Worm (Caenorhabditis elegans): ENCODE measurements around the gene ril-2.

DNA sequence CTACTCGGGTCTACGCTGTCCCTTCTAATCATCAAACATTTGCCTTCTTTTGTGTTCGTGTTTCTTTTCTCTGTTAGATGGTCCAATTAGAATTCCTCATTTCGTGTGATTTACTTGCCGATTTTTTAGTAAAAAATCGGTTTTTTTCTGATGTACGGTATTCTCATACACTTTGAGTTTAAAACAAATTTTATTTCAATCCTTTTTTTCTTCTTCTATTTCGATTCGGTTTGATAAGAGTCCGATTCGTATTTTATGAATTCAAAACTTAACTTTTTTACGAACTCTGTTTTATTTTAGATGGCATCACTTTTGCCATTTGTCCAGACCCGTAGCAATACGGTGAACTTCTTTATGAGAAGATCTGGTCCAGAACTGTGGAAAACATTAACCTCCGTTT, 35.8 kb downstream of the ril-2 start, which contains the start of gene mrps-5:
- TF ChIP-seq sptf-1 (tag; optimal IDR thresholded peaks at IDR 0.05) (no peak), nhr-237 (tag; optimal IDR thresholded peaks at IDR 0.05) (no peak), egl-27 (tag; optimal IDR thresholded peaks at IDR 0.05) (no peak)

Data from whole organism, L1 larva.